Worm (Caenorhabditis elegans) whole organism, late embryonic: ENCODE data around the gene anmt-2.

Experiments
- C08G9.2 ChIP-seq: sonication (generic microtip); optimal IDR thresholded peaks from 2 replicates; lab custom pipeline; 2016; ENCODE audit warnings: mild to moderate bottlenecking, missing genetic modification characterization, moderate library complexity, missing compliant biosample characterization
- C38D4.7 ChIP-seq: fragments of 200-800 bp; sonication (Bioruptor generic); optimal IDR thresholded peaks from 2 replicates; lab custom pipeline; 2018; ENCODE audit warnings: mild to moderate bottlenecking, missing genetic modification characterization, moderate library complexity, missing compliant biosample characterization
- F13H6.1 ChIP-seq: sonication (generic microtip); optimal IDR thresholded peaks from 2 replicates; lab custom pipeline; 2016; ENCODE audit warnings: missing genetic modification characterization, missing compliant biosample characterization
- K02D7.2 ChIP-seq: sonication (generic microtip); optimal IDR thresholded peaks from 2 replicates; lab custom pipeline; 2017; ENCODE audit warnings: mild to moderate bottlenecking, missing genetic modification characterization, missing compliant biosample characterization
- K09A11.1 ChIP-seq: sonication (generic microtip); optimal IDR thresholded peaks from 2 replicates; lab custom pipeline; 2017; ENCODE audit warnings: antibody characterized with exemption, mild to moderate bottlenecking, missing genetic modification characterization, missing compliant biosample characterization; ENCODE audit not compliant: insufficient read depth
- T23F11.4 ChIP-seq: fragments of 200-800 bp; sonication (Bioruptor generic); optimal IDR thresholded peaks from 2 replicates; lab custom pipeline; 2018; ENCODE audit warnings: mild to moderate bottlenecking, missing genetic modification characterization, missing compliant biosample characterization
- ahr-1 ChIP-seq: sonication (generic microtip); optimal IDR thresholded peaks from 2 replicates; lab custom pipeline; 2016; ENCODE audit warnings: missing genetic modification characterization, missing compliant biosample characterization
- ama-1 ChIP-seq: fragments of 150-350 bp; optimal IDR thresholded peaks from 2 replicates; lab custom pipeline; 2014
- ceh-14 ChIP-seq: sonication (generic microtip); optimal IDR thresholded peaks from 2 replicates; lab custom pipeline; 2016; ENCODE audit warnings: missing genotype, missing genetic modification characterization, missing compliant biosample characterization
- ceh-18 ChIP-seq: sonication (generic microtip); optimal IDR thresholded peaks from 2 replicates; lab custom pipeline; 2016; ENCODE audit warnings: missing genetic modification characterization, missing compliant biosample characterization
- ceh-22 ChIP-seq: sonication (generic microtip); optimal IDR thresholded peaks from 2 replicates; lab custom pipeline; 2017; ENCODE audit warnings: missing biosample characterization, missing genetic modification characterization
- ceh-31 ChIP-seq: sonication (generic microtip); optimal IDR thresholded peaks from 2 replicates; lab custom pipeline; 2016; ENCODE audit warnings: missing genetic modification characterization, missing compliant biosample characterization
- ceh-34 ChIP-seq: sonication (generic microtip); optimal IDR thresholded peaks from 2 replicates; lab custom pipeline; 2016; ENCODE audit warnings: mild to moderate bottlenecking, missing genetic modification characterization, missing compliant biosample characterization
- ceh-48 ChIP-seq: sonication (generic microtip); optimal IDR thresholded peaks from 2 replicates; lab custom pipeline; 2016; ENCODE audit warnings: missing genetic modification characterization, inconsistent platforms, missing compliant biosample characterization
- ceh-6 ChIP-seq: fragments of 200-800 bp; sonication (Bioruptor generic); optimal IDR thresholded peaks from 2 replicates; lab custom pipeline; 2018; ENCODE audit warnings: mild to moderate bottlenecking, missing genetic modification characterization, missing compliant biosample characterization
- ceh-9 ChIP-seq: sonication (generic microtip); optimal IDR thresholded peaks from 2 replicates; lab custom pipeline; 2016; ENCODE audit warnings: mild to moderate bottlenecking, missing genetic modification characterization, inconsistent platforms, missing compliant biosample characterization
- che-1 ChIP-seq: sonication (generic microtip); optimal IDR thresholded peaks from 2 replicates; lab custom pipeline; 2016; ENCODE audit warnings: mild to moderate bottlenecking, missing genetic modification characterization, missing compliant biosample characterization
- dmd-4 ChIP-seq: sonication (generic microtip); optimal IDR thresholded peaks from 2 replicates; lab custom pipeline; 2016; ENCODE audit warnings: borderline replicate concordance, missing genetic modification characterization, missing compliant biosample characterization
- dve-1 ChIP-seq: sonication (generic microtip); optimal IDR thresholded peaks from 2 replicates; lab custom pipeline; 2017; ENCODE audit warnings: antibody characterized with exemption, mild to moderate bottlenecking, missing genetic modification characterization, missing compliant biosample characterization
- elt-4 ChIP-seq: sonication (generic microtip); optimal IDR thresholded peaks from 2 replicates; lab custom pipeline; 2016; ENCODE audit warnings: missing genetic modification characterization, missing compliant biosample characterization
- ets-4 ChIP-seq: sonication (generic microtip); optimal IDR thresholded peaks from 2 replicates; lab custom pipeline; 2016; ENCODE audit warnings: missing genetic modification characterization, missing compliant biosample characterization
- eyg-1 ChIP-seq: sonication (generic microtip); optimal IDR thresholded peaks from 2 replicates; lab custom pipeline; 2016; ENCODE audit warnings: missing genotype, missing genetic modification characterization, missing compliant biosample characterization
- fkh-10 ChIP-seq: fragments of 150-350 bp; optimal IDR thresholded peaks from 2 replicates; lab custom pipeline; 2014; ENCODE audit warnings: missing biosample characterization, missing genetic modification reagents, missing genetic modification characterization
- fkh-6 ChIP-seq: sonication (generic microtip); optimal IDR thresholded peaks from 2 replicates; lab custom pipeline; 2016; ENCODE audit warnings: missing genetic modification characterization, missing compliant biosample characterization
- gmeb-2 ChIP-seq: sonication (generic microtip); optimal IDR thresholded peaks from 2 replicates; lab custom pipeline; 2016; ENCODE audit warnings: missing genetic modification characterization, inconsistent platforms, missing compliant biosample characterization
- hlh-13 ChIP-seq: fragments of 200-800 bp; sonication (Bioruptor generic); optimal IDR thresholded peaks from 2 replicates; lab custom pipeline; 2018; ENCODE audit warnings: mild to moderate bottlenecking, missing genetic modification characterization, missing compliant biosample characterization
- hlh-15 ChIP-seq: sonication (generic microtip); optimal IDR thresholded peaks from 2 replicates; lab custom pipeline; 2016; ENCODE audit warnings: missing genetic modification characterization, missing compliant biosample characterization
- hlh-8 ChIP-seq: sonication (generic microtip); optimal IDR thresholded peaks from 2 replicates; lab custom pipeline; 2016; ENCODE audit warnings: missing genotype, missing genetic modification characterization, missing compliant biosample characterization
- lin-11 ChIP-seq: fragments of 200-800 bp; sonication (Bioruptor generic); optimal IDR thresholded peaks from 2 replicates; lab custom pipeline; 2018; ENCODE audit warnings: mild to moderate bottlenecking, missing genetic modification characterization, missing compliant biosample characterization
- mec-3 ChIP-seq: sonication (generic microtip); optimal IDR thresholded peaks from 2 replicates; lab custom pipeline; 2016; ENCODE audit warnings: borderline replicate concordance, missing genetic modification characterization, missing compliant biosample characterization
- nfya-1 ChIP-seq: sonication (generic microtip); optimal IDR thresholded peaks from 2 replicates; lab custom pipeline; 2017; ENCODE audit warnings: missing genetic modification characterization, mild to moderate bottlenecking, missing compliant biosample characterization, antibody characterized with exemption, moderate library complexity
- npax-4 ChIP-seq: sonication (generic microtip); optimal IDR thresholded peaks from 2 replicates; lab custom pipeline; 2016; ENCODE audit warnings: missing genetic modification characterization, missing compliant biosample characterization
- odd-2 ChIP-seq: sonication (generic microtip); optimal IDR thresholded peaks from 2 replicates; lab custom pipeline; 2017; ENCODE audit warnings: antibody characterized with exemption, mild to moderate bottlenecking, missing genetic modification characterization, missing compliant biosample characterization
- pag-3 ChIP-seq: sonication (generic microtip); optimal IDR thresholded peaks from 2 replicates; lab custom pipeline; 2016; ENCODE audit warnings: missing compliant biosample characterization, missing genetic modification characterization, borderline replicate concordance
- pat-9 ChIP-seq: fragments of 200-800 bp; sonication (Bioruptor generic); optimal IDR thresholded peaks from 2 replicates; lab custom pipeline; 2018; ENCODE audit warnings: mild to moderate bottlenecking, missing genetic modification characterization, moderate library complexity, missing compliant biosample characterization
- pax-1 ChIP-seq: fragments of 150-350 bp; optimal IDR thresholded peaks from 2 replicates; lab custom pipeline; 2014; ENCODE audit warnings: missing biosample characterization, missing genetic modification characterization
- pha-2 ChIP-seq: sonication (generic microtip); optimal IDR thresholded peaks from 2 replicates; lab custom pipeline; 2017; ENCODE audit warnings: mild to moderate bottlenecking, missing genetic modification characterization, missing compliant biosample characterization
- pha-4 ChIP-seq: fragments of 150-350 bp; optimal IDR thresholded peaks from 2 replicates; lab custom pipeline; 2018; ENCODE audit warnings: missing biosample characterization, missing genetic modification reagents, missing genetic modification characterization
- pqm-1 ChIP-seq: sonication (generic microtip); optimal IDR thresholded peaks from 2 replicates; lab custom pipeline; 2016; ENCODE audit warnings: missing genetic modification characterization, missing compliant biosample characterization
- ref-2 ChIP-seq: sonication (generic microtip); optimal IDR thresholded peaks from 2 replicates; lab custom pipeline; 2016; ENCODE audit warnings: missing genetic modification characterization, missing compliant biosample characterization
- sdc-2 ChIP-seq: sonication (generic microtip); optimal IDR thresholded peaks from 2 replicates; lab custom pipeline; 2016; ENCODE audit warnings: missing genotype, missing genetic modification characterization, missing compliant biosample characterization
- sox-2 ChIP-seq: fragments of 200-800 bp; sonication (Bioruptor generic); IDR thresholded peaks from 2 replicates; pipeline ENCODE4 v1.3.6; 2022; ENCODE audit warnings: missing genetic modification reagents, missing genetic modification characterization, missing compliant biosample characterization
- sox-4 ChIP-seq: sonication (generic microtip); optimal IDR thresholded peaks from 2 replicates; lab custom pipeline; 2017; ENCODE audit warnings: mild to moderate bottlenecking, missing genetic modification characterization, inconsistent platforms, missing compliant biosample characterization
- syd-9 ChIP-seq: sonication (generic microtip); optimal IDR thresholded peaks from 2 replicates; lab custom pipeline; 2016; ENCODE audit warnings: mild to moderate bottlenecking, missing genetic modification characterization, moderate library complexity, missing compliant biosample characterization
- tbx-2 ChIP-seq: sonication (generic microtip); optimal IDR thresholded peaks from 2 replicates; lab custom pipeline; 2016; ENCODE audit warnings: missing genetic modification characterization, missing compliant biosample characterization
- tbx-7 ChIP-seq: sonication (generic microtip); optimal IDR thresholded peaks from 2 replicates; lab custom pipeline; 2016; ENCODE audit warnings: missing genotype, missing genetic modification characterization, missing compliant biosample characterization
- unc-42 ChIP-seq: sonication (generic microtip); optimal IDR thresholded peaks from 2 replicates; lab custom pipeline; 2016; ENCODE audit warnings: missing genotype, missing genetic modification characterization, missing compliant biosample characterization
- unc-86 ChIP-seq: sonication (generic microtip); optimal IDR thresholded peaks from 2 replicates; lab custom pipeline; 2016; ENCODE audit warnings: missing genetic modification characterization, missing compliant biosample characterization
- ztf-16 ChIP-seq: sonication (generic microtip); optimal IDR thresholded peaks from 2 replicates; lab custom pipeline; 2017; ENCODE audit warnings: missing genetic modification characterization, missing compliant biosample characterization

anmt-2 gene

ce11 chrIII:6138457-6138856, 19.1 kb downstream of the anmt-2 start (continued):
- no peak for TF ChIP-seq ceh-9 (tag; lab: Kevin White, UChicago)
- no peak for TF ChIP-seq npax-4
- TF ChIP-seq tbx-7 (tag; lab: Kevin White, UChicago), result no peak
- TF ChIP-seq ztf-16 (tag; lab: Kevin White, UChicago), result no peak
- TF ChIP-seq ceh-31 (tag; lab: Kevin White, UChicago), result peak; percentile 40
- no peak for TF ChIP-seq hlh-13
- no peak for TF ChIP-seq pqm-1 (tag; lab: Kevin White, UChicago)
- TF ChIP-seq tbx-2 (tag; lab: Kevin White, UChicago), result peak; percentile 73
- peak; percentile 28 for TF ChIP-seq sdc-2 (tag; lab: Kevin White, UChicago)
- no peak for TF ChIP-seq fkh-10 (GFP tag; lab: Kevin White, UChicago)
- no peak for TF ChIP-seq T23F11.4 (GFP tag; lab: Kevin White, UChicago)
- TF ChIP-seq ceh-34 (tag; lab: Kevin White, UChicago), result peak; percentile 38
- TF ChIP-seq ama-1 (lab: Kevin White, UChicago), result no peak
- TF ChIP-seq C38D4.7 (GFP tag; lab: Kevin White, UChicago), result peak; percentile 12
- TF ChIP-seq mec-3 (tag; lab: Kevin White, UChicago), result no peak
- no peak for TF ChIP-seq unc-86 (tag; lab: Kevin White, UChicago)
- no peak for TF ChIP-seq ahr-1 (tag; lab: Kevin White, UChicago)
- TF ChIP-seq ceh-14 (tag; lab: Kevin White, UChicago), result no peak
- TF ChIP-seq unc-42 (tag; lab: Kevin White, UChicago), result no peak
- TF ChIP-seq eyg-1, result no peak
- TF ChIP-seq hlh-8 (tag; lab: Kevin White, UChicago), result no peak
- no peak for TF ChIP-seq K09A11.1 (tag; lab: Kevin White, UChicago)
- peak; percentile 14 for TF ChIP-seq nfya-1 (tag; lab: Kevin White, UChicago)
- no peak for TF ChIP-seq F13H6.1
- TF ChIP-seq hlh-15, result no peak
- TF ChIP-seq dmd-4 (tag; lab: Kevin White, UChicago), result no peak
- TF ChIP-seq odd-2 (tag; lab: Kevin White, UChicago), result no peak
- TF ChIP-seq pax-1 (tag; lab: Kevin White, UChicago), result no peak

ce11 chrIII:6137431-6137830, 20.1 kb downstream of the anmt-2 start:
- TF ChIP-seq lin-11 (tag; lab: Kevin White, UChicago) (no peak), C38D4.7 (GFP tag; lab: Kevin White, UChicago) (no peak), sox-4 (no peak), ets-4 (tag; lab: Kevin White, UChicago) (no peak), ceh-9 (tag; lab: Kevin White, UChicago) (no peak), ceh-22 (tag; lab: Kevin White, UChicago) (no peak), pat-9 (no peak), mec-3 (tag; lab: Kevin White, UChicago) (no peak), fkh-6 (tag; lab: Kevin White, UChicago) (no peak), C08G9.2 (tag; lab: Kevin White, UChicago) (no peak), dve-1 (tag; lab: Kevin White, UChicago) (no peak), pag-3 (tag; lab: Kevin White, UChicago) (no peak), dmd-4 (tag; lab: Kevin White, UChicago) (peak; percentile 15), ceh-6 (GFP tag; lab: Kevin White, UChicago) (no peak), ceh-48 (tag; lab: Kevin White, UChicago) (no peak), pax-1 (tag; lab: Kevin White, UChicago) (no peak), fkh-10 (GFP tag; lab: Kevin White, UChicago) (no peak), ceh-18 (peak; percentile 63), ceh-31 (tag; lab: Kevin White, UChicago) (peak; percentile 74), pha-4 (tag; lab: Kevin White, UChicago) (no peak), syd-9 (tag; lab: Kevin White, UChicago) (no peak), ama-1 (lab: Kevin White, UChicago) (no peak), ahr-1 (tag; lab: Kevin White, UChicago) (no peak), K09A11.1 (tag; lab: Kevin White, UChicago) (no peak), ref-2 (tag; lab: Kevin White, UChicago) (no peak), hlh-8 (tag; lab: Kevin White, UChicago) (no peak), unc-42 (tag; lab: Kevin White, UChicago) (peak; percentile 80), tbx-2 (tag; lab: Kevin White, UChicago) (peak; percentile 39), K02D7.2 (tag; lab: Kevin White, UChicago) (no peak), odd-2 (tag; lab: Kevin White, UChicago) (no peak), gmeb-2 (tag; lab: Kevin White, UChicago) (no peak), che-1 (tag; lab: Kevin White, UChicago) (no peak), elt-4 (tag; lab: Kevin White, UChicago) (no peak), ztf-16 (tag; lab: Kevin White, UChicago) (no peak), nfya-1 (tag; lab: Kevin White, UChicago) (peak; percentile 43), pha-2 (tag; lab: Kevin White, UChicago) (no peak), sox-2 (no peak)
